Worm (Caenorhabditis elegans) whole organism, L1 larva: ENCODE results near the gene aqp-2.

ENCODE experiments used
- aha-1 ChIP-seq: fragments of 150-350 bp; optimal IDR thresholded peaks from 2 replicates; lab custom pipeline; 2014; ENCODE audit warnings: missing biosample characterization, missing genetic modification characterization
- nhr-11 ChIP-seq: fragments of 150-350 bp; optimal IDR thresholded peaks from 2 replicates; lab custom pipeline; 2014; ENCODE audit warnings: missing biosample characterization, missing genetic modification characterization
- nhr-77 ChIP-seq: fragments of 150-350 bp; optimal IDR thresholded peaks from 2 replicates; lab custom pipeline; 2014; ENCODE audit warnings: missing biosample characterization, missing genetic modification characterization

ce11 chrII:9258566-9258965, 3.2 kb downstream of the aqp-2 start:
- TF ChIP-seq aha-1 (no peak), nhr-11 (tag; lab: Kevin White, UChicago) (no peak), nhr-77 (no peak)
